Fruit fly (Drosophila melanogaster) whole organism, embryonic: ENCODE data around the gene CG13995.

Experiments used
- ATbp ChIP-seq: fragments of 200-800 bp; sonication (Bioruptor generic); optimal IDR thresholded peaks from 2 replicates; lab custom pipeline; 2017; ENCODE audit warnings: missing biosample characterization, mild to moderate bottlenecking, missing genetic modification characterization, missing genetic modification reagents
- Aef1 ChIP-seq: fragments of 200-800 bp; sonication (Bioruptor generic); IDR thresholded peaks from 3 replicates; pipeline ENCODE4 v1.3.6; 2022; ENCODE audit warnings: missing biosample characterization, missing genetic modification characterization
- CG10366 ChIP-seq: fragments of 200-800 bp; sonication (Bioruptor generic); IDR thresholded peaks from 2 replicates; pipeline ENCODE4 v1.3.6; 2022; ENCODE audit warnings: missing biosample characterization, missing genetic modification characterization
- CG10959 ChIP-seq: fragments of 200-800 bp; sonication (Bioruptor generic); IDR thresholded peaks from 2 replicates; pipeline ENCODE4 v1.3.6; 2022; ENCODE audit warnings: missing biosample characterization, missing genetic modification characterization
- CG11695 ChIP-seq: fragments of 200-800 bp; sonication (Bioruptor generic); IDR thresholded peaks from 3 replicates; pipeline ENCODE4 v1.3.6; 2022; ENCODE audit warnings: missing biosample characterization, missing genetic modification characterization
- CG11696 ChIP-seq: fragments of 200-800 bp; sonication (Bioruptor generic); IDR thresholded peaks from 2 replicates; pipeline ENCODE4 v1.3.6; 2022; ENCODE audit warnings: missing biosample characterization, missing genetic modification characterization
- CG12391 ChIP-seq: fragments of 200-800 bp; sonication (Bioruptor generic); optimal IDR thresholded peaks from 3 replicates; lab custom pipeline; 2018; ENCODE audit warnings: missing biosample characterization, mild to moderate bottlenecking, missing genetic modification characterization, moderate library complexity
- CG14014 ChIP-seq: fragments of 200-800 bp; sonication (Bioruptor generic); IDR thresholded peaks from 2 replicates; pipeline ENCODE4 v1.3.6; 2022; ENCODE audit warnings: missing biosample characterization, missing genetic modification characterization
- CG1603 ChIP-seq: fragments of 200-800 bp; sonication (Bioruptor generic); optimal IDR thresholded peaks from 2 replicates; lab custom pipeline; 2019; ENCODE audit warnings: missing biosample characterization, mild to moderate bottlenecking, missing genetic modification characterization, moderate library complexity
- CG18011 ChIP-seq: fragments of 200-800 bp; sonication (Bioruptor generic); optimal IDR thresholded peaks from 2 replicates; lab custom pipeline; 2017; ENCODE audit warnings: missing biosample characterization, missing genetic modification characterization, mild to moderate bottlenecking, moderate library complexity, missing genotype
- CG18599 ChIP-seq: fragments of 200-800 bp; sonication (Bioruptor generic); optimal IDR thresholded peaks from 3 replicates; lab custom pipeline; 2017; ENCODE audit warnings: missing biosample characterization, missing genetic modification characterization, mild to moderate bottlenecking, moderate library complexity, missing genetic modification reagents
- CG30403 ChIP-seq: fragments of 200-800 bp; sonication (Bioruptor generic); optimal IDR thresholded peaks from 3 replicates; lab custom pipeline; 2016; ENCODE audit warnings: missing biosample characterization, missing genetic modification characterization
- CG4730 ChIP-seq: fragments of 200-800 bp; sonication (Bioruptor generic); IDR thresholded peaks from 2 replicates; pipeline ENCODE4 v1.3.6; 2022; ENCODE audit warnings: missing biosample characterization, missing genetic modification characterization
- CG7839 ChIP-seq: fragments of 200-800 bp; sonication (Bioruptor generic); optimal IDR thresholded peaks from 3 replicates; lab custom pipeline; 2018; ENCODE audit warnings: missing biosample characterization, mild to moderate bottlenecking, missing genetic modification characterization, moderate library complexity
- CG8388 ChIP-seq: fragments of 200-800 bp; sonication (Bioruptor generic); optimal IDR thresholded peaks from 2 replicates; lab custom pipeline; 2019; ENCODE audit warnings: missing biosample characterization, mild to moderate bottlenecking, missing genetic modification characterization, moderate library complexity
- CG8944 ChIP-seq: fragments of 200-800 bp; sonication (Bioruptor generic); optimal IDR thresholded peaks from 3 replicates; lab custom pipeline; 2016; ENCODE audit warnings: missing biosample characterization, missing genetic modification characterization
- CG9215 ChIP-seq: fragments of 200-800 bp; sonication (Bioruptor generic); IDR thresholded peaks from 2 replicates; pipeline ENCODE4 v1.3.6; 2022; ENCODE audit warnings: missing biosample characterization, missing genetic modification characterization
- CTCF ChIP-seq: fragments of 200-800 bp; sonication (Bioruptor generic); optimal IDR thresholded peaks from 2 replicates; lab custom pipeline; 2017; ENCODE audit warnings: missing biosample characterization, mild to moderate bottlenecking, missing genetic modification characterization, moderate library complexity
- CkIIα-i1 ChIP-seq: fragments of 200-800 bp; sonication (Bioruptor generic); IDR thresholded peaks from 2 replicates; pipeline ENCODE4 v1.3.6; 2022; ENCODE audit warnings: missing biosample characterization, missing genetic modification characterization
- Ets65A ChIP-seq: fragments of 200-800 bp; sonication (Bioruptor generic); peaks from one replicate; lab custom pipeline; 2016; ENCODE audit warnings: missing biosample characterization, missing genetic modification characterization
- Hmr ChIP-seq: fragments of 200-800 bp; sonication (Bioruptor generic); optimal IDR thresholded peaks from 3 replicates; lab custom pipeline; 2017; ENCODE audit warnings: mild to moderate bottlenecking, missing biosample characterization, missing genetic modification reagents, missing genetic modification characterization
- Hr51 ChIP-seq, 2 experiments: fragments of 200-800 bp; sonication (Bioruptor generic); optimal IDR thresholded peaks; 2 replicates in 1 of 2; 3 replicates in 1 of 2; lab custom pipeline; 2016 to 2018; ENCODE audit warnings: missing biosample characterization in 2 of 2, missing genetic modification characterization in 2 of 2, mild to moderate bottlenecking in 1 of 2, moderate library complexity in 1 of 2
- Med ChIP-seq: fragments of 200-800 bp; sonication (Bioruptor generic); peaks from one replicate; lab custom pipeline; 2016; ENCODE audit warnings: missing biosample characterization, missing genetic modification characterization, mild to moderate bottlenecking, inconsistent platforms, moderate library complexity
- Oli ChIP-seq: fragments of 200-800 bp; sonication (Bioruptor generic); optimal IDR thresholded peaks from 2 replicates; lab custom pipeline; 2018; ENCODE audit warnings: missing biosample characterization, mild to moderate bottlenecking, missing genetic modification characterization, moderate library complexity
- Ptx1 ChIP-seq: fragments of 200-800 bp; sonication (Bioruptor generic); IDR thresholded peaks from 2 replicates; pipeline ENCODE4 v1.3.6; 2022; ENCODE audit warnings: missing biosample characterization, missing genetic modification characterization
- aop ChIP-seq: fragments of 200-800 bp; sonication (Bioruptor generic); IDR thresholded peaks from 2 replicates; pipeline ENCODE4 v1.3.6; 2022; ENCODE audit warnings: missing biosample characterization, missing genetic modification characterization
- ato ChIP-seq: fragments of 200-800 bp; sonication (Bioruptor generic); IDR thresholded peaks from 2 replicates; pipeline ENCODE4 v1.3.6; 2022; ENCODE audit warnings: missing biosample characterization, missing genetic modification characterization; ENCODE audit not compliant: partially characterized antibody
- az2 ChIP-seq: fragments of 200-800 bp; sonication (Bioruptor generic); optimal IDR thresholded peaks from 3 replicates; lab custom pipeline; 2016; ENCODE audit warnings: missing biosample characterization, missing genetic modification characterization
- cad ChIP-seq: fragments of >200 bp; optimal IDR thresholded peaks from 2 replicates; lab custom pipeline; 2017; ENCODE audit warnings: missing biosample characterization, missing genetic modification characterization
- chm ChIP-seq: fragments of 200-800 bp; sonication (Bioruptor generic); IDR thresholded peaks from 2 replicates; pipeline ENCODE4 v1.3.6; 2022; ENCODE audit warnings: missing biosample characterization, missing genetic modification characterization
- ci ChIP-seq: fragments of 200-800 bp; sonication (Bioruptor generic); IDR thresholded peaks from 3 replicates; pipeline ENCODE4 v1.3.6; 2022; ENCODE audit warnings: missing biosample characterization, missing genetic modification characterization
- dimm ChIP-seq: fragments of 200-800 bp; sonication (Bioruptor generic); IDR thresholded peaks from 2 replicates; pipeline ENCODE4 v1.3.6; 2022; ENCODE audit warnings: missing biosample characterization, missing genetic modification characterization
- esg ChIP-seq: fragments of 200-800 bp; sonication (Bioruptor generic); conservative IDR thresholded peaks from 2 replicates; pipeline ENCODE4 v1.3.6; 2022; ENCODE audit warnings: missing biosample characterization, missing genetic modification characterization
- fd96Cb ChIP-seq: fragments of 200-800 bp; sonication (Bioruptor generic); optimal IDR thresholded peaks from 2 replicates; lab custom pipeline; 2018; ENCODE audit warnings: missing biosample characterization, mild to moderate bottlenecking, missing genetic modification characterization, moderate library complexity
- gfzf ChIP-seq: fragments of 200-800 bp; sonication (Bioruptor generic); optimal IDR thresholded peaks from 2 replicates; lab custom pipeline; 2016; ENCODE audit warnings: missing biosample characterization, mild to moderate bottlenecking, missing genetic modification characterization, moderate library complexity
- grn ChIP-seq: fragments of 200-800 bp; sonication (Bioruptor generic); optimal IDR thresholded peaks from 3 replicates; lab custom pipeline; 2017; ENCODE audit warnings: missing biosample characterization, missing genetic modification characterization
- hkb ChIP-seq, 2 experiments: fragments of 200-800 bp in 1 of 2; fragments of >200 bp in 1 of 2; sonication (Bioruptor generic) in 1 of 2; IDR thresholded peaks in 1 of 2; optimal IDR thresholded peaks in 1 of 2; 2 replicates each; pipeline versions ENCODE4 v1.3.6 to Lab custom; 2017 to 2022; ENCODE audit warnings: missing biosample characterization in 1 of 2, missing genetic modification characterization in 1 of 2
- ind ChIP-seq: fragments of 200-800 bp; sonication (Bioruptor generic); optimal IDR thresholded peaks from 3 replicates; lab custom pipeline; 2016; ENCODE audit warnings: missing biosample characterization, missing genetic modification characterization
- kay ChIP-seq: fragments of 200-800 bp; sonication (Bioruptor generic); optimal IDR thresholded peaks from 2 replicates; lab custom pipeline; 2016; ENCODE audit warnings: missing biosample characterization, missing genetic modification characterization
- ken ChIP-seq: fragments of 200-800 bp; sonication (Bioruptor generic); IDR thresholded peaks from 3 replicates; pipeline ENCODE4 v1.3.6; 2022; ENCODE audit warnings: missing biosample characterization, missing genetic modification characterization
- lab ChIP-seq: fragments of 200-800 bp; sonication (Bioruptor generic); optimal IDR thresholded peaks from 3 replicates; lab custom pipeline; 2017; ENCODE audit warnings: missing biosample characterization, missing genetic modification characterization, mild to moderate bottlenecking, moderate library complexity, missing genetic modification reagents
- lmd ChIP-seq: fragments of 200-800 bp; sonication (Bioruptor generic); IDR thresholded peaks from 2 replicates; pipeline ENCODE4 v1.3.6; 2022; ENCODE audit warnings: missing biosample characterization, missing genetic modification characterization
- nerfin-1 ChIP-seq: fragments of 200-800 bp; sonication (Bioruptor generic); optimal IDR thresholded peaks from 3 replicates; lab custom pipeline; 2019; ENCODE audit warnings: missing biosample characterization, mild to moderate bottlenecking, missing genetic modification characterization, moderate library complexity
- otp ChIP-seq: fragments of 200-800 bp; sonication (Bioruptor generic); IDR thresholded peaks from 3 replicates; pipeline ENCODE4, ENCODE4 v1.3.6; 2022; ENCODE audit warnings: missing biosample characterization, missing genetic modification characterization
- row ChIP-seq: fragments of 200-800 bp; sonication (Bioruptor generic); IDR thresholded peaks from 3 replicates; pipeline ENCODE4 v1.3.6; 2022; ENCODE audit warnings: missing biosample characterization, missing genetic modification characterization
- slbo ChIP-seq: fragments of 200-800 bp; sonication (Bioruptor generic); IDR thresholded peaks from 2 replicates; pipeline ENCODE4 v1.3.6; 2022; ENCODE audit warnings: missing biosample characterization, missing genetic modification characterization
- tgo ChIP-seq: fragments of 200-800 bp; sonication (Bioruptor generic); IDR thresholded peaks from 3 replicates; pipeline ENCODE4 v1.3.6; 2022; ENCODE audit warnings: missing biosample characterization, missing genetic modification characterization
- twi ChIP-seq: fragments of 200-800 bp; optimal IDR thresholded peaks from 2 replicates; lab custom pipeline; 2019; ENCODE audit warnings: missing biosample characterization, mild to moderate bottlenecking, missing genetic modification characterization, moderate library complexity
- unpg ChIP-seq: fragments of 200-800 bp; sonication (Bioruptor generic); optimal IDR thresholded peaks from 3 replicates; lab custom pipeline; 2018; ENCODE audit warnings: missing biosample characterization, mild to moderate bottlenecking, missing genetic modification characterization, moderate library complexity
- zfh1 ChIP-seq: fragments of 200-800 bp; sonication (Bioruptor generic); IDR thresholded peaks from 3 replicates; pipeline ENCODE4 v1.3.6; 2022; ENCODE audit warnings: missing biosample characterization, missing genetic modification characterization

The CG13995 gene

dm6 chr2L:6028712-6029111 is 25.4 kb upstream of the CG13995 start (continued):
- TF ChIP-seq aop (GFP tag; lab: Robert Waterston, UW) (no peak), kay (GFP tag; lab: Kevin White, UChicago) (no peak), otp (0 out of 3 replicates have a peak, but pooled peaks have one; percentile 7), CG8388 (GFP tag; lab: Kevin White, UChicago) (peak; percentile 3), slbo (GFP tag; lab: Robert Waterston, UW) (0 out of 2 replicates have a peak, but pooled peaks have one; percentile 35), unpg (GFP tag; lab: Kevin White, UChicago) (peak; percentile 10), Oli (peak; percentile 23), twi (tag; lab: Kevin White, UChicago) (no peak), ken (peak; percentile 53; the same call in 1 of the 3 replicates), CG1603 (peak; percentile 38), tgo (GFP tag; lab: Robert Waterston, UW) (peak; percentile 23; the same call in 1 of the 3 replicates), CG12391 (tag; lab: Kevin White, UChicago) (peak; percentile 23), Hr51 (GFP tag; optimal IDR thresholded peaks at IDR 0.05; lab: Kevin White, UChicago) (peak in 1 of 2 experiments; percentile 7), CG10366 (peak; percentile 32; the same call in 1 of the 2 replicates), CTCF (GFP tag; lab: Kevin White, UChicago) (no peak), CG14014 (GFP tag; lab: Robert Waterston, UW) (0 out of 2 replicates have a peak, but pooled peaks have one; percentile 44), ATbp (GFP tag; lab: Kevin White, UChicago) (peak; percentile 33), hkb (optimal IDR thresholded peaks at IDR 0.05; lab: Kevin White, UChicago) (no peak), hkb (GFP tag; IDR thresholded peaks at IDR 0.05; lab: Robert Waterston, UW) (peak; percentile 61; the same call in 1 of the 2 replicates), CG7839 (tag; lab: Kevin White, UChicago) (peak; percentile 27), CG10959 (no peak), CG4730 (GFP tag; lab: Robert Waterston, UW) (0 out of 2 replicates have a peak, but pooled peaks have one; percentile 15), row (peak; percentile 61), CG9215 (GFP tag; lab: Robert Waterston, UW) (no peak), Aef1 (GFP tag; lab: Robert Waterston, UW) (peak; percentile 32; the same call in 2 of the 3 replicates), fd96Cb (tag; lab: Kevin White, UChicago) (peak; percentile 11), chm (GFP tag; lab: Robert Waterston, UW) (0 out of 2 replicates have a peak, but pooled peaks have one; percentile 37), ato (GFP tag; lab: Robert Waterston, UW) (no peak), Hmr (peak; percentile 12), CG30403 (GFP tag; lab: Kevin White, UChicago) (peak; percentile 5), zfh1 (GFP tag; lab: Robert Waterston, UW) (peak; percentile 37; the same call in 1 of the 3 replicates), dimm (GFP tag; lab: Robert Waterston, UW) (0 out of 2 replicates have a peak, but pooled peaks have one; percentile 35), CG18011 (GFP tag; lab: Kevin White, UChicago) (no peak), lmd (GFP tag; lab: Robert Waterston, UW) (peak; percentile 42; the same call in 1 of the 2 replicates), lab (GFP tag; lab: Kevin White, UChicago) (peak; percentile 17), Med (GFP tag; lab: Kevin White, UChicago) (peak; percentile 70), Ets65A (GFP tag; lab: Kevin White, UChicago) (peak; percentile 83), az2 (GFP tag; lab: Kevin White, UChicago) (peak; percentile 6), nerfin-1 (tag; lab: Kevin White, UChicago) (no peak), Ptx1 (GFP tag; lab: Robert Waterston, UW) (peak; percentile 43; the same call in 1 of the 2 replicates), CkIIα-i1 (GFP tag; lab: Robert Waterston, UW) (no peak), CG11696 (GFP tag; lab: Robert Waterston, UW) (0 out of 2 replicates have a peak, but pooled peaks have one; percentile 34), esg (GFP tag; lab: Robert Waterston, UW) (peak; percentile 34; the same call in 1 of the 2 replicates), gfzf (GFP tag; lab: Kevin White, UChicago) (no peak), ind (GFP tag; lab: Kevin White, UChicago) (peak; percentile 6), CG8944 (peak; percentile 9), CG11695 (GFP tag; lab: Robert Waterston, UW) (0 out of 3 replicates have a peak, but pooled peaks have one; percentile 27), cad (GFP tag; lab: Kevin White, UChicago) (no peak), grn (GFP tag; lab: Kevin White, UChicago) (no peak), CG18599 (GFP tag; lab: Kevin White, UChicago) (peak; percentile 8), ci (GFP tag; lab: Robert Waterston, UW) (peak; percentile 73)
